Fruit fly (Drosophila melanogaster) whole organism, embryonic: ENCODE measurements around the gene ppl.
A peak's percentile ranks its signal among the peaks of the same experiment; 100 is the strongest.

Experiments
- Trl ChIP-seq, 3 experiments: fragments of >200 bp in 2 of 3; fragments of 200-800 bp in 1 of 3; sonication (Bioruptor generic) in 1 of 3; optimal IDR thresholded peaks; 2 replicates in 1 of 3; 3 replicates in 2 of 3; lab custom pipeline; 2016 to 2017; ENCODE audit warnings: missing biosample characterization in 1 of 3, missing genetic modification characterization in 1 of 3
- exex ChIP-seq: fragments of 200-800 bp; sonication (Bioruptor generic); optimal IDR thresholded peaks from 4 replicates; lab custom pipeline; 2018; ENCODE audit warnings: missing biosample characterization, mild to moderate bottlenecking, missing genetic modification characterization, moderate library complexity

DNA sequence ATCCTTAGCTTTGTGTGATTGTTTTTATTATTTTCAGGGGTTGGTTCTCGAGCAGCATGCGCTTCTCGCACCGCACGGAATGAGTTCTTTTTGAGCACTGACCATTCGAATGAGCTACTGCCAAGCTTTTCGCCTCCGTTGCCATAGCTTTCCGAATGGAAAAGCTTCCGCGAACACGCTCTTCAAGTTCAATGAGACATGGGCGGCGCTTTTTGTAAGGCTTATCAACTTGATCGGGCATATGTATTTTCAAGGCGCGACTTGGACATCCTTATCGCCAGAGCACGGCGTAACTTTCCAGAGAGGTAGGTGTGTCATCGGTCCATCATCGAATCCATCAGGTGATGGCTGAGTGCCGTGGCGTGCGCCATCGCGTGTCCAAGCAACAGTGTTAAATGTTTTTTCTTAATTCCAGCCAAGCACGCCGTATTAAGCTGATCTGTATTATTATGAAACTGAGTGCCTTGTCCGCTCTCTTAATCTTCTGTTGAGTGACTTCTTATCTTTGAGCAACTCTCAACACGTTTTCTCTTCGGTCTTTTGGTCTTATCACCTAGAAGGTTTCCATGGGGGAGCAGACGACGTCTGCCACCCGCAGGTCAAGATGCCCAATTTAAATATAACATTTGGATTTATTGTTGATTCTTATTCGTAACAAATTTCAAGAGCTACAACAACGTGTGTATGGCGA is 1.3 kb downstream of the ppl start, which contains the start of gene AcCoAS:
- TF ChIP-seq exex = peak; percentile 76
- peak in 1 of 2 experiments; percentile 61 for TF ChIP-seq Trl (optimal IDR thresholded peaks at IDR 0.05; lab: Kevin White, UChicago)
- TF ChIP-seq Trl (GFP tag; optimal IDR thresholded peaks at IDR 0.05; lab: Kevin White, UChicago) = peak; percentile 8
